Worm (Caenorhabditis elegans) whole organism, young adult: ENCODE data around the gene F18E3.12.

Experiments used
- C17E4.6 ChIP-seq: fragments of 200-800 bp; sonication (Bioruptor generic); IDR thresholded peaks from 2 replicates; pipeline ENCODE4 v1.3.6; 2022; ENCODE audit warnings: missing genetic modification reagents, missing genetic modification characterization, missing compliant biosample characterization
- ama-1 ChIP-seq, 3 experiments: fragments of 150-350 bp in 1 of 3; sonication (generic microtip) in 2 of 3; optimal IDR thresholded peaks; 2 replicates each; lab custom pipeline; 2014 to 2018; ENCODE audit warnings: missing biosample characterization in 2 of 3, missing genetic modification characterization in 2 of 3, missing genetic modification reagents in 2 of 3
- cebp-1 ChIP-seq, 2 experiments: fragments of 200-800 bp in 1 of 2; sonication (Bioruptor generic) in 1 of 2; sonication (generic microtip) in 1 of 2; IDR thresholded peaks in 1 of 2; optimal IDR thresholded peaks in 1 of 2; 2 replicates each; pipeline versions ENCODE4 v1.3.6 to Lab custom; 2017 to 2022; ENCODE audit warnings: missing compliant biosample characterization in 2 of 2, missing genetic modification characterization in 2 of 2, mild to moderate bottlenecking in 1 of 2, missing genetic modification reagents in 1 of 2, moderate library complexity in 1 of 2
- efl-1 ChIP-seq: fragments of 150-350 bp; optimal IDR thresholded peaks from 2 replicates; lab custom pipeline; 2014; ENCODE audit warnings: missing biosample characterization, missing genetic modification reagents, missing genetic modification characterization
- him-1 ChIP-seq: sonication (generic microtip); optimal IDR thresholded peaks from 2 replicates; lab custom pipeline; 2016; ENCODE audit warnings: missing genotype, missing genetic modification reagents, missing genetic modification characterization, missing compliant biosample characterization
- hrde-1 ChIP-seq: sonication (generic microtip); optimal IDR thresholded peaks from 2 replicates; lab custom pipeline; 2016; ENCODE audit warnings: missing genetic modification characterization, mild to moderate bottlenecking, missing compliant biosample characterization, moderate library complexity, missing genotype, missing genetic modification reagents, borderline replicate concordance
- lag-1 ChIP-seq: fragments of 200-800 bp; sonication (Bioruptor generic); IDR thresholded peaks from 2 replicates; pipeline ENCODE4 v1.3.6; 2022; ENCODE audit warnings: missing genetic modification reagents, missing genetic modification characterization, missing compliant biosample characterization
- madf-10 ChIP-seq: sonication (generic microtip); optimal IDR thresholded peaks from 2 replicates; lab custom pipeline; 2016; ENCODE audit warnings: mild to moderate bottlenecking, missing genetic modification characterization, missing compliant biosample characterization

DNA sequence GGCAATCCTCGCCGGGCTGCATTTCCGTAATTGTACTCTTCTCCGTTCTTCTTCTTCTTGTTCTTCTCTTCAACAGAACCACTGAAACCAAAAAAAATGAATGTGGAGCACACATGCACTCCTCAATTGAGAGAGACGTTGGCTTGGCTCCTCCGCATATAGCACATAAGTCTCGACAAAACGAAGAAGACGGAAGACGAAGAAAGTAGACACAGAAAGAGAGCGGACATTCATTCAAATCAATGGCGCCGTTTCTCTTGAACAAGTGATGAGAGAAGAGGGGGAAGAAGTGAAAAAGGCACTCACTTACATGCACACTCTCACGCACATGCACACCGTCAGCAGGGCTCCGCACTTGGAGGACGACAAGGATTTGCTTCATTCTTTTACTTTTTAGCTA lies 22.8 kb downstream of the F18E3.12 start, which contains the start of gene F25E5.9:
- TF ChIP-seq cebp-1 (GFP tag; IDR thresholded peaks at IDR 0.05; lab: Robert Waterston, UW): no peak
- no peak for TF ChIP-seq cebp-1 (tag; optimal IDR thresholded peaks at IDR 0.05; lab: Kevin White, UChicago)
- TF ChIP-seq C17E4.6 (GFP tag; lab: Robert Waterston, UW): no peak
- TF ChIP-seq madf-10: no peak
- TF ChIP-seq efl-1 (GFP tag; lab: Kevin White, UChicago): no peak
- TF ChIP-seq hrde-1: no peak
- no peak for TF ChIP-seq lag-1 (GFP tag; lab: Robert Waterston, UW)
- no peak for TF ChIP-seq ama-1 (optimal IDR thresholded peaks at IDR 0.05; lab: Kevin White, UChicago)
- no peak for TF ChIP-seq ama-1 (GFP tag; optimal IDR thresholded peaks at IDR 0.05; lab: Kevin White, UChicago)
- TF ChIP-seq him-1: no peak
